Worm (Caenorhabditis elegans) whole organism, L3 larva: ENCODE measurements around the gene gly-11.

Source experiments
- R02D3.7 ChIP-seq: fragments of 150-350 bp; optimal IDR thresholded peaks from 2 replicates; lab custom pipeline; 2014; ENCODE audit warnings: missing biosample characterization, missing genetic modification characterization
- ZK546.5 ChIP-seq: sonication (generic microtip); optimal IDR thresholded peaks from 2 replicates; lab custom pipeline; 2017; ENCODE audit warnings: missing biosample characterization, missing genetic modification characterization
- ama-1 ChIP-seq: fragments of 150-350 bp; optimal IDR thresholded peaks from 2 replicates; lab custom pipeline; 2018
- ceh-16 ChIP-seq: sonication (generic microtip); optimal IDR thresholded peaks from 2 replicates; lab custom pipeline; 2017; ENCODE audit warnings: missing biosample characterization, missing genetic modification characterization
- ceh-28 ChIP-seq: fragments of 150-350 bp; optimal IDR thresholded peaks from 2 replicates; lab custom pipeline; 2014; ENCODE audit warnings: missing biosample characterization, missing genetic modification reagents, missing genetic modification characterization
- ceh-82 ChIP-seq: fragments of 150-350 bp; optimal IDR thresholded peaks from 2 replicates; lab custom pipeline; 2014; ENCODE audit warnings: missing biosample characterization, missing genetic modification characterization
- daf-12 ChIP-seq: fragments of 150-350 bp; optimal IDR thresholded peaks from 2 replicates; lab custom pipeline; 2014; ENCODE audit warnings: missing biosample characterization, missing genetic modification reagents, missing genetic modification characterization
- egl-27 ChIP-seq: sonication (generic microtip); optimal IDR thresholded peaks from 4 replicates; lab custom pipeline; 2017; ENCODE audit warnings: missing biosample characterization, missing genetic modification reagents, missing genetic modification characterization
- egl-5 ChIP-seq: fragments of 150-350 bp; optimal IDR thresholded peaks from 2 replicates; lab custom pipeline; 2017; ENCODE audit warnings: missing biosample characterization, missing genetic modification reagents, missing genetic modification characterization, inconsistent platforms
- elt-2 ChIP-seq: sonication (generic microtip); optimal IDR thresholded peaks from 2 replicates; lab custom pipeline; 2016; ENCODE audit warnings: missing genetic modification reagents, mild to moderate bottlenecking, missing genetic modification characterization, missing compliant biosample characterization
- elt-3 ChIP-seq, 3 experiments: fragments of 150-350 bp in 1 of 3; sonication (generic microtip) in 2 of 3; optimal IDR thresholded peaks; 2 replicates in 2 of 3; 4 replicates in 1 of 3; lab custom pipeline; 2014 to 2017; ENCODE audit warnings: missing biosample characterization in 3 of 3, missing genetic modification characterization in 3 of 3
- eor-1 ChIP-seq, 2 experiments: fragments of 150-350 bp; optimal IDR thresholded peaks; 2 replicates each; lab custom pipeline; 2014 to 2018; ENCODE audit warnings: missing biosample characterization in 2 of 2, missing genetic modification characterization in 2 of 2
- fkh-2 ChIP-seq: fragments of 150-350 bp; optimal IDR thresholded peaks from 2 replicates; lab custom pipeline; 2014; ENCODE audit warnings: missing biosample characterization, missing genetic modification reagents, missing genetic modification characterization
- fos-1 ChIP-seq: fragments of 150-350 bp; optimal IDR thresholded peaks from 2 replicates; lab custom pipeline; 2014; ENCODE audit warnings: missing biosample characterization, missing genetic modification characterization
- jun-1 ChIP-seq: fragments of 150-350 bp; optimal IDR thresholded peaks from 2 replicates; lab custom pipeline; 2014; ENCODE audit warnings: missing biosample characterization, missing genetic modification reagents, missing genetic modification characterization
- lin-39 ChIP-seq: fragments of 150-350 bp; optimal IDR thresholded peaks from 2 replicates; lab custom pipeline; 2018; ENCODE audit warnings: missing biosample characterization, missing genetic modification reagents, missing genetic modification characterization
- lsy-12 ChIP-seq: sonication (generic microtip); optimal IDR thresholded peaks from 2 replicates; lab custom pipeline; 2016; ENCODE audit warnings: mild to moderate bottlenecking, missing genetic modification characterization, missing compliant biosample characterization
- mdl-1 ChIP-seq: fragments of 150-350 bp; optimal IDR thresholded peaks from 2 replicates; lab custom pipeline; 2014; ENCODE audit warnings: missing biosample characterization, missing genetic modification characterization
- mml-1 ChIP-seq: fragments of 150-350 bp; sonication (generic microtip); optimal IDR thresholded peaks from 3 replicates; lab custom pipeline; 2014; ENCODE audit warnings: missing biosample characterization, missing genetic modification characterization
- nfya-1 ChIP-seq: sonication (generic microtip); optimal IDR thresholded peaks from 2 replicates; lab custom pipeline; 2017; ENCODE audit warnings: missing genetic modification characterization, mild to moderate bottlenecking, missing compliant biosample characterization, antibody characterized with exemption, moderate library complexity; ENCODE audit not compliant: insufficient read depth
- nhr-11 ChIP-seq: fragments of 150-350 bp; optimal IDR thresholded peaks from 2 replicates; lab custom pipeline; 2014; ENCODE audit warnings: missing biosample characterization, missing genetic modification characterization
- nhr-23 ChIP-seq: fragments of 150-350 bp; optimal IDR thresholded peaks from 2 replicates; lab custom pipeline; 2014; ENCODE audit warnings: missing biosample characterization, missing genetic modification reagents, missing genetic modification characterization
- nhr-237 ChIP-seq: fragments of 150-350 bp; optimal IDR thresholded peaks from 2 replicates; lab custom pipeline; 2014; ENCODE audit warnings: missing biosample characterization, missing genetic modification characterization
- nhr-25 ChIP-seq: sonication (generic microtip); optimal IDR thresholded peaks from 2 replicates; lab custom pipeline; 2017; ENCODE audit warnings: missing biosample characterization, missing genetic modification characterization
- nhr-28 ChIP-seq: fragments of 150-350 bp; optimal IDR thresholded peaks from 2 replicates; lab custom pipeline; 2014; ENCODE audit warnings: missing biosample characterization, missing genetic modification characterization
- nhr-43 ChIP-seq: sonication (generic microtip); optimal IDR thresholded peaks from 2 replicates; lab custom pipeline; 2016; ENCODE audit warnings: mild to moderate bottlenecking, missing genetic modification characterization, missing compliant biosample characterization; ENCODE audit not compliant: poor library complexity, severe bottlenecking
- nhr-67 ChIP-seq: fragments of 150-350 bp; optimal IDR thresholded peaks from 2 replicates; lab custom pipeline; 2014; ENCODE audit warnings: missing biosample characterization, missing genetic modification characterization
- nhr-76 ChIP-seq: fragments of 150-350 bp; sonication (generic microtip); optimal IDR thresholded peaks from 5 replicates; lab custom pipeline; 2014; ENCODE audit warnings: missing biosample characterization, missing genetic modification characterization
- nhr-77 ChIP-seq: fragments of 150-350 bp; optimal IDR thresholded peaks from 2 replicates; lab custom pipeline; 2014; ENCODE audit warnings: missing biosample characterization, missing genetic modification characterization
- pha-4 ChIP-seq: fragments of 150-350 bp; optimal IDR thresholded peaks from 2 replicates; lab custom pipeline; 2014; ENCODE audit warnings: missing biosample characterization, missing genetic modification reagents, missing genetic modification characterization
- pqm-1 ChIP-seq: fragments of 150-350 bp; optimal IDR thresholded peaks from 2 replicates; lab custom pipeline; 2017; ENCODE audit warnings: missing biosample characterization, missing genetic modification characterization, inconsistent platforms
- skn-1 ChIP-seq: fragments of 150-350 bp; optimal IDR thresholded peaks from 2 replicates; lab custom pipeline; 2014; ENCODE audit warnings: missing biosample characterization, missing genetic modification characterization
- snpc-4 ChIP-seq: fragments of 150-350 bp; optimal IDR thresholded peaks from 2 replicates; lab custom pipeline; 2014; ENCODE audit warnings: missing biosample characterization, missing genetic modification characterization
- unc-62 ChIP-seq: fragments of 150-350 bp; sonication (generic microtip); optimal IDR thresholded peaks from 4 replicates; lab custom pipeline; 2014; ENCODE audit warnings: missing biosample characterization, missing genetic modification reagents, missing genetic modification characterization
- zag-1 ChIP-seq: fragments of 150-350 bp; optimal IDR thresholded peaks from 2 replicates; lab custom pipeline; 2014; ENCODE audit warnings: missing biosample characterization, missing genetic modification characterization
- ztf-11 ChIP-seq: fragments of 150-350 bp; optimal IDR thresholded peaks from 2 replicates; lab custom pipeline; 2014; ENCODE audit warnings: missing biosample characterization, missing genetic modification characterization
- ztf-4 ChIP-seq: fragments of 150-350 bp; optimal IDR thresholded peaks from 2 replicates; lab custom pipeline; 2014; ENCODE audit warnings: missing biosample characterization, missing genetic modification characterization

Gene gly-11

ce11 chrIII:12135580-12135979 is 41.5 kb downstream of the gly-11 start:
- no peak for TF ChIP-seq daf-12 (tag; lab: Kevin White, UChicago)
- peak; percentile 36 for TF ChIP-seq pha-4
- TF ChIP-seq mml-1 (tag; lab: Kevin White, UChicago): no peak
- TF ChIP-seq elt-2 (tag; lab: Kevin White, UChicago): peak; percentile 72
- TF ChIP-seq pqm-1: peak; percentile 62

DNA sequence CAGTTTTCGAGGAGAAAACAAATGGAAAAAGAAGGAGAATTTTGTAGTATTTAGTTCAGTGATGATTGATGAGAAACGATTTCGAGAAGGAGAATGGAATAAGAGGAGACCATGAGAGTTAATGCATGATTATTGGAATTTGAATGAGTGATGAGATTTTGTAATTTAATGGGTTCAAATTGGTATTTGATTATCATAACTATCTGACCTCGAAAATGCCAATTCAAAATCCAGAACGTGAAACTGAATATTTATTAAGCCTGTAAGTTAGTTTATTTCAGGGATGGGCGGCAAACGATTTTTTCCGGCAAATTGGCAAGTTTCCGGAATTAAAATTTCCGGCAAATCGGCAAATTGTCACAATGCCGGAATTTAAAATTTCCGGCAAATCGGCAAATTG is 43.9 kb downstream of the gly-11 start:
- TF ChIP-seq nhr-23: no peak
- no peak for TF ChIP-seq skn-1 (tag; lab: Kevin White, UChicago)
- TF ChIP-seq nhr-76: no peak
- no peak for TF ChIP-seq ama-1 (lab: Kevin White, UChicago)
- TF ChIP-seq ztf-11: no peak
- TF ChIP-seq elt-2 (tag; lab: Kevin White, UChicago): no peak
- no peak for TF ChIP-seq ZK546.5 (tag; lab: Kevin White, UChicago)
- TF ChIP-seq nhr-77 (tag; lab: Kevin White, UChicago): no peak
- no peak for TF ChIP-seq nhr-67
- TF ChIP-seq ceh-28 (tag; lab: Kevin White, UChicago): no peak
- no peak for TF ChIP-seq eor-1 (tag; optimal IDR thresholded peaks at IDR 0.05; lab: Kevin White, UChicago)
- no peak for TF ChIP-seq pqm-1
- TF ChIP-seq nfya-1 (tag; lab: Kevin White, UChicago): no peak
- no peak for TF ChIP-seq ceh-16
- TF ChIP-seq lsy-12 (tag; lab: Kevin White, UChicago): no peak
- no peak for TF ChIP-seq ceh-82 (tag; lab: Kevin White, UChicago)
- no peak for TF ChIP-seq nhr-237 (tag; lab: Kevin White, UChicago)
- TF ChIP-seq R02D3.7 (tag; lab: Kevin White, UChicago): no peak
- TF ChIP-seq, all 47 proteins: peak for 0

DNA sequence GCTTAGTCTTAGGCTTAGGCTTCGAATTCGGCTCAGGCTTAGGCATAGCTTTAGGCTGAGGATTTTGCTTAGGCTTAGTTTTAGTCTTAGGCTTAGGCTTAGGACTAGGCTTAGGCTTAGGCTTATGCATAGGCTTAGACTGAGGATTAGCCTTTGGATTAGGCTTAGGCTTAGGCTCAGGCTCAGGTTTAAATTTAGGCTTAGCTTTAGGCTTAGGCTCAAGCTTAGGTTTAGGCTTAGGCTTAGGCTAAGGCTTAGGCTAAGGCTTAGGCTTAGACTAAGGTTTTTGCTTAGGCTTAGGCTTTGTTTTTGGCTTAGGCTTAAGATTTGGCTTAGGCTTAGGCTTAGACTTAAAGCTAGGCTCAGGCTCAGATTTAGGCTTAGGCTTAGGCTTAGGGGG is 45.3 kb downstream of the gly-11 start:
- TF ChIP-seq nhr-237 (tag; lab: Kevin White, UChicago) (no peak), ama-1 (lab: Kevin White, UChicago) (no peak), nhr-11 (no peak), snpc-4 (tag; lab: Kevin White, UChicago) (no peak), lin-39 (no peak), nhr-28 (no peak)

- no peak for TF ChIP-seq jun-1 (tag; lab: Kevin White, UChicago)
- TF ChIP-seq, all 47 proteins: peak for 0
These were observed 46.3 kb downstream of the gly-11 start for ce11 chrIII:12130769-12131168.

ce11 chrIII:12130052-12130451 is 47.0 kb downstream of the gly-11 start, which contains the start of gene Y75B8A.6:
Gene Y75B8A.6, minus strand, starts transcription at chrIII:12130343.
- no peak for TF ChIP-seq ceh-82 (tag; lab: Kevin White, UChicago)
- TF ChIP-seq nhr-25: no peak
- no peak for TF ChIP-seq ama-1 (lab: Kevin White, UChicago)
- TF ChIP-seq eor-1 (tag; optimal IDR thresholded peaks at IDR 0.05; lab: Kevin White, UChicago): no peak
- no peak for TF ChIP-seq elt-3 (tag; optimal IDR thresholded peaks at IDR 0.05; lab: Kevin White, UChicago)
- TF ChIP-seq ztf-4 (tag; lab: Kevin White, UChicago): no peak
- TF ChIP-seq snpc-4 (tag; lab: Kevin White, UChicago): no peak
- TF ChIP-seq egl-27 (tag; lab: Kevin White, UChicago): no peak
- TF ChIP-seq ceh-16: no peak
- no peak for TF ChIP-seq pqm-1
- TF ChIP-seq ceh-28 (tag; lab: Kevin White, UChicago): no peak
- no peak for TF ChIP-seq nhr-77 (tag; lab: Kevin White, UChicago)
- no peak for TF ChIP-seq mml-1 (tag; lab: Kevin White, UChicago)
- TF ChIP-seq fkh-2 (tag; lab: Kevin White, UChicago): no peak
- no peak for TF ChIP-seq unc-62 (GFP tag; lab: Kevin White, UChicago)

DNA sequence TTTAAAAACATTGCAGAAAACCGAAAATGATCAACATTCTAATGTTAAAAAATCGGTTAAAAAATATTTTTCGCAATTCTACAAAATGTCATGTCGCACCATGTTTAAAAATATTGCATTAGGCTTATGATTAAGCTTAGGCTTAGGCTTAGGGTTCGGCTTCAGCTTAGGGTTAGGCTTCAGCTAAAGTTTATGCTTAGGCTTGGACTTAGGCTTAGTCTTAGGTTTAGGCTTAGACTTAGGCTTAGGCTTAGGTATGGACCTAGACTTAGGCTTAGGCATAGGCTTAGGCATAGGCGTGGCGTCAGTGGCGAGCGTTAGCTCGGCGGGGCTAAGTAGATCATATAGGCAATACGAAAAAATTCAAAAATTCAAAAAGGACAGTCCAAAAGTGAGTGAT is 52.7 kb downstream of the gly-11 start:
- TF ChIP-seq egl-5 (tag; lab: Kevin White, UChicago) (no peak), nhr-25 (no peak), fos-1 (tag; lab: Kevin White, UChicago) (no peak), elt-2 (tag; lab: Kevin White, UChicago) (no peak), mdl-1 (no peak), ceh-82 (tag; lab: Kevin White, UChicago) (no peak), nfya-1 (tag; lab: Kevin White, UChicago) (no peak), nhr-11 (no peak), nhr-28 (no peak), elt-3 (tag; optimal IDR thresholded peaks at IDR 0.05; lab: Kevin White, UChicago) (no peak), nhr-77 (tag; lab: Kevin White, UChicago) (no peak), nhr-76 (no peak), nhr-43 (no peak), ceh-28 (tag; lab: Kevin White, UChicago) (no peak), zag-1 (tag; lab: Kevin White, UChicago) (no peak), mml-1 (tag; lab: Kevin White, UChicago) (no peak)
